ENCODE assay signal across 4 fruit fly cellular contexts in the genomic region with DNA sequence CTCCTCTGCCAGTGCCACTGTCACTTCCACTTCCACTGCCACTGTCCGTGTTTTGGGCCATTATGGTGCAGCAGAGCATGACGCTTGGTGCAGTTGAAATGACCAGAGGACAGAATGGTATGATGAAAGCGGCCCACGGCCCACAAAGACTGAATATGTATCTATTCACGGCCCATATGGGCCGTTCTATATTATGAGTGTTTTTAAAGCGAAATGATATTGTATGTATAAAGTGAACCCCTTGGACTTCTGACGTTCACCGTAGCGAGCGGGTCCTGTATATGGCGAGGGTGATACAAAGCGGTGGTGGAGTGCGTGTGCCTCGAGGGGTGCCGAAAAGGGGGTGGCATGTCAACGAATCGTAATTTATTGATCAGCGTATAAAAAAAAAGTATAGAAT.
A peak's percentile ranks its signal among the peaks of the same experiment; 100 is the strongest.
TF ChIP-seq lines count a peak whose summit lies in the region.

No protein-coding gene starts in this region.

- no peak for TF ChIP-seq CTCF in whole organism, embryonic (GFP tag; optimal IDR thresholded peaks at IDR 0.05; lab: Kevin White, UChicago)

TF ChIP-seq in whole organism, embryonic, 481 proteins besides CTCF, POLR2A, EP300 and RAD21 (continues in another document):
- TF ChIP-seq fd3F (GFP tag; optimal IDR thresholded peaks at IDR 0.05; lab: Kevin White, UChicago) (no peak), tio (GFP tag; optimal IDR thresholded peaks at IDR 0.05; lab: Kevin White, UChicago) (peak; percentile 0), CG7928 (GFP tag; optimal IDR thresholded peaks at IDR 0.05; lab: Kevin White, UChicago) (no peak), CG10366 (GFP tag; IDR thresholded peaks at IDR 0.05; lab: Robert Waterston, UW) (peak; percentile 23; the same call in 1 of the 2 replicates), jing (GFP tag; optimal IDR thresholded peaks at IDR 0.05; lab: Kevin White, UChicago) (no peak), fd96Cb (tag; optimal IDR thresholded peaks at IDR 0.05; lab: Kevin White, UChicago) (no peak), CG10267 (tag; optimal IDR thresholded peaks at IDR 0.05; lab: Kevin White, UChicago) (no peak), gcm2 (GFP tag; optimal IDR thresholded peaks at IDR 0.05; lab: Kevin White, UChicago) (no peak), ind (GFP tag; optimal IDR thresholded peaks at IDR 0.05; lab: Kevin White, UChicago) (no peak), zf30C (GFP tag; optimal IDR thresholded peaks at IDR 0.05; lab: Kevin White, UChicago) (no peak), CG13287 (GFP tag; IDR thresholded peaks at IDR 0.05; lab: Robert Waterston, UW; ENCODE audit: partially characterized antibody) (no peak), ara (GFP tag; IDR thresholded peaks at IDR 0.05; lab: Robert Waterston, UW) (no peak), stwl (tag; optimal IDR thresholded peaks at IDR 0.05; lab: Kevin White, UChicago) (no peak), fd64A (GFP tag; optimal IDR thresholded peaks at IDR 0.05; lab: Kevin White, UChicago) (no peak), CG8765 (GFP tag; IDR thresholded peaks at IDR 0.05; lab: Robert Waterston, UW) (no peak), Max (GFP tag; optimal IDR thresholded peaks at IDR 0.05; lab: Kevin White, UChicago) (no peak), CG30431 (GFP tag; optimal IDR thresholded peaks at IDR 0.05; lab: Kevin White, UChicago) (no peak), sd (tag; optimal IDR thresholded peaks at IDR 0.05; lab: Kevin White, UChicago) (no peak), CG2712 (tag; optimal IDR thresholded peaks at IDR 0.05; lab: Kevin White, UChicago) (no peak), cwo (GFP tag; optimal IDR thresholded peaks at IDR 0.05; lab: Kevin White, UChicago) (peak; percentile 13), CG1832 (GFP tag; optimal IDR thresholded peaks at IDR 0.05; lab: Kevin White, UChicago) (no peak), crol (GFP tag; IDR thresholded peaks at IDR 0.05; lab: Robert Waterston, UW) (no peak)

TF ChIP-seq in whole organism, prepupa, 60 proteins besides CTCF, POLR2A, EP300 and RAD21:
- TF ChIP-seq vri (GFP tag; optimal IDR thresholded peaks at IDR 0.05; lab: Kevin White, UChicago) (no peak), esn (GFP tag; optimal IDR thresholded peaks at IDR 0.05; lab: Kevin White, UChicago) (peak; percentile 2), pdm3 (GFP tag; optimal IDR thresholded peaks at IDR 0.05; lab: Kevin White, UChicago) (peak; percentile 3), lz (GFP tag; optimal IDR thresholded peaks at IDR 0.05; lab: Kevin White, UChicago) (no peak), Sox14 (GFP tag; optimal IDR thresholded peaks at IDR 0.05; lab: Kevin White, UChicago) (peak; percentile 8), Hr4 (GFP tag; optimal IDR thresholded peaks at IDR 0.05; lab: Kevin White, UChicago) (no peak), acj6 (GFP tag; optimal IDR thresholded peaks at IDR 0.05; lab: Kevin White, UChicago) (peak; percentile 0), Eip78C (GFP tag; lab: Kevin White, UChicago) (peak; percentile 52), CG6792 (GFP tag; optimal IDR thresholded peaks at IDR 0.05; lab: Kevin White, UChicago) (no peak), Hr39 (GFP tag; optimal IDR thresholded peaks at IDR 0.05; lab: Kevin White, UChicago) (peak; percentile 26), CG8632 (GFP tag; optimal IDR thresholded peaks at IDR 0.05; lab: Kevin White, UChicago) (no peak), Met (GFP tag; optimal IDR thresholded peaks at IDR 0.05; lab: Kevin White, UChicago) (peak; percentile 12), CG10631 (GFP tag; optimal IDR thresholded peaks at IDR 0.05; lab: Kevin White, UChicago) (no peak), CG4318 (GFP tag; optimal IDR thresholded peaks at IDR 0.05; lab: Kevin White, UChicago) (no peak), topi (GFP tag; optimal IDR thresholded peaks at IDR 0.05; lab: Kevin White, UChicago) (no peak), CG6276 (GFP tag; optimal IDR thresholded peaks at IDR 0.05; lab: Kevin White, UChicago) (no peak), ss (GFP tag; optimal IDR thresholded peaks at IDR 0.05; lab: Kevin White, UChicago) (peak in 1 of 2 experiments; percentile 14), svp (GFP tag; lab: Kevin White, UChicago) (peak; percentile 56), eg (GFP tag; IDR thresholded peaks at IDR 0.05; lab: Robert Waterston, UW) (0 out of 3 replicates have a peak, but pooled peaks have one; percentile 28)

TF ChIP-seq in whole organism, pupa, 21 proteins besides CTCF, POLR2A, EP300 and RAD21:
- TF ChIP-seq D1 (tag; optimal IDR thresholded peaks at IDR 0.05; lab: Kevin White, UChicago) (no peak), Ets98B (GFP tag; IDR thresholded peaks at IDR 0.05; lab: Robert Waterston, UW) (no peak), CG12605 (GFP tag; IDR thresholded peaks at IDR 0.05; lab: Robert Waterston, UW) (no peak), CG32121 (GFP tag; IDR thresholded peaks at IDR 0.05; lab: Robert Waterston, UW) (0 out of 2 replicates have a peak, but pooled peaks have one; percentile 47), CG17806 (tag; optimal IDR thresholded peaks at IDR 0.05; lab: Kevin White, UChicago) (no peak), CG4496 (GFP tag; IDR thresholded peaks at IDR 0.05; lab: Robert Waterston, UW) (0 out of 3 replicates have a peak, but pooled peaks have one; percentile 35), Pif1B (GFP tag; optimal IDR thresholded peaks at IDR 0.05; lab: Kevin White, UChicago) (no peak), CG8159 (tag; optimal IDR thresholded peaks at IDR 0.05; lab: Kevin White, UChicago) (no peak), CG14655 (GFP tag; optimal IDR thresholded peaks at IDR 0.05; lab: Kevin White, UChicago) (no peak), Pif1A (GFP tag; optimal IDR thresholded peaks at IDR 0.05; lab: Kevin White, UChicago) (no peak), CG34367 (tag; optimal IDR thresholded peaks at IDR 0.05; lab: Kevin White, UChicago) (no peak), CG13204 (GFP tag; optimal IDR thresholded peaks at IDR 0.05; lab: Kevin White, UChicago) (no peak), CG10348 (GFP tag; IDR thresholded peaks at IDR 0.05; lab: Robert Waterston, UW) (no peak), rn (GFP tag; IDR thresholded peaks at IDR 0.05; lab: Robert Waterston, UW) (no peak), CG9948 (tag; optimal IDR thresholded peaks at IDR 0.05; lab: Kevin White, UChicago) (no peak)

TF ChIP-seq in whole organism, wandering third instar larva, 38 proteins besides CTCF, POLR2A, EP300 and RAD21:
- peak in 1 of 2 experiments; percentile 48 for TF ChIP-seq foxo (GFP tag; optimal IDR thresholded peaks at IDR 0.05; lab: Kevin White, UChicago)
- TF ChIP-seq woc (GFP tag; optimal IDR thresholded peaks at IDR 0.05; lab: Kevin White, UChicago) = peak; percentile 7
- peak; percentile 10 for TF ChIP-seq OdsH (GFP tag; optimal IDR thresholded peaks at IDR 0.05; lab: Kevin White, UChicago)
- TF ChIP-seq Sp1 (GFP tag; optimal IDR thresholded peaks at IDR 0.05; lab: Kevin White, UChicago) = no peak
- no peak for TF ChIP-seq Abd-B (GFP tag; optimal IDR thresholded peaks at IDR 0.05; lab: Kevin White, UChicago)
- TF ChIP-seq Myc (optimal IDR thresholded peaks at IDR 0.05; lab: Kevin White, UChicago) = no peak
- no peak for TF ChIP-seq dl (GFP tag; optimal IDR thresholded peaks at IDR 0.05; lab: Kevin White, UChicago; ENCODE audit: insufficient read depth in 1 of 2, partially characterized antibody in 2 of 2)
- TF ChIP-seq h (GFP tag; optimal IDR thresholded peaks at IDR 0.05; lab: Kevin White, UChicago) = peak; percentile 56
- peak; percentile 26 for TF ChIP-seq psq (GFP tag; optimal IDR thresholded peaks at IDR 0.05; lab: Kevin White, UChicago)
- peak; percentile 47 for TF ChIP-seq ey (GFP tag; optimal IDR thresholded peaks at IDR 0.05; lab: Kevin White, UChicago)
- no peak for TF ChIP-seq N (GFP tag; optimal IDR thresholded peaks at IDR 0.05; lab: Kevin White, UChicago)
- TF ChIP-seq dmrt93B (GFP tag; optimal IDR thresholded peaks at IDR 0.05; lab: Kevin White, UChicago) = no peak
- TF ChIP-seq CrebA (GFP tag; optimal IDR thresholded peaks at IDR 0.05; lab: Kevin White, UChicago; ENCODE audit: borderline replicate concordance) = no peak
- TF ChIP-seq sv (GFP tag; optimal IDR thresholded peaks at IDR 0.05; lab: Kevin White, UChicago) = no peak
- TF ChIP-seq rgr (GFP tag; optimal IDR thresholded peaks at IDR 0.05; lab: Kevin White, UChicago) = peak; percentile 37
- TF ChIP-seq usp (GFP tag; optimal IDR thresholded peaks at IDR 0.05; lab: Kevin White, UChicago) = no peak
- TF ChIP-seq brk (GFP tag; optimal IDR thresholded peaks at IDR 0.05; lab: Kevin White, UChicago) = no peak
- TF ChIP-seq GATAd (GFP tag; optimal IDR thresholded peaks at IDR 0.05; lab: Kevin White, UChicago) = no peak
- no peak for TF ChIP-seq tai (GFP tag; optimal IDR thresholded peaks at IDR 0.05; lab: Kevin White, UChicago)
- TF ChIP-seq jim (GFP tag; optimal IDR thresholded peaks at IDR 0.05; lab: Kevin White, UChicago) = no peak
- TF ChIP-seq pan (optimal IDR thresholded peaks at IDR 0.05; lab: Kevin White, UChicago) = no peak
- no peak for TF ChIP-seq Vsx2 (GFP tag; optimal IDR thresholded peaks at IDR 0.05; lab: Kevin White, UChicago; ENCODE audit: partially characterized antibody)
- no peak for TF ChIP-seq Hr78 (GFP tag; optimal IDR thresholded peaks at IDR 0.05; lab: Kevin White, UChicago)
- no peak for TF ChIP-seq CG32264 (GFP tag; optimal IDR thresholded peaks at IDR 0.05; lab: Kevin White, UChicago)
- TF ChIP-seq br (GFP tag; optimal IDR thresholded peaks at IDR 0.05; lab: Kevin White, UChicago) = peak; percentile 33
- no peak for TF ChIP-seq Jra (GFP tag; optimal IDR thresholded peaks at IDR 0.05; lab: Kevin White, UChicago)
- TF ChIP-seq Dif (GFP tag; optimal IDR thresholded peaks at IDR 0.05; lab: Kevin White, UChicago; ENCODE audit: partially characterized antibody) = no peak
- no peak for TF ChIP-seq Hr83 (GFP tag; optimal IDR thresholded peaks at IDR 0.05; lab: Kevin White, UChicago; ENCODE audit: poor library complexity, severe bottlenecking)
- no peak for TF ChIP-seq Mio (GFP tag; optimal IDR thresholded peaks at IDR 0.05; lab: Kevin White, UChicago)
- TF ChIP-seq HLH106 (tag; optimal IDR thresholded peaks at IDR 0.05; lab: Kevin White, UChicago) = peak; percentile 25
- no peak for TF ChIP-seq sage (GFP tag; optimal IDR thresholded peaks at IDR 0.05; lab: Kevin White, UChicago)
- peak; percentile 35 for TF ChIP-seq fru (GFP tag; optimal IDR thresholded peaks at IDR 0.05; lab: Kevin White, UChicago)
- TF ChIP-seq CG9705 (GFP tag; optimal IDR thresholded peaks at IDR 0.05; lab: Kevin White, UChicago) = no peak
- TF ChIP-seq Hnf4 (GFP tag; optimal IDR thresholded peaks at IDR 0.05; lab: Kevin White, UChicago) = no peak
- no peak for TF ChIP-seq Rel (GFP tag; optimal IDR thresholded peaks at IDR 0.05; lab: Kevin White, UChicago)
- no peak for TF ChIP-seq Rel (tag; optimal IDR thresholded peaks at IDR 0.05; lab: Kevin White, UChicago)
- no peak for TF ChIP-seq Dfd (GFP tag; optimal IDR thresholded peaks at IDR 0.05; lab: Kevin White, UChicago)
- no peak for TF ChIP-seq dsf (GFP tag; optimal IDR thresholded peaks at IDR 0.05; lab: Kevin White, UChicago; ENCODE audit: borderline replicate concordance)
- no peak for TF ChIP-seq lola (GFP tag; optimal IDR thresholded peaks at IDR 0.05; lab: Kevin White, UChicago)
TF ChIP-seq in whole organism, wandering third instar larva: peak in this region for 10.

Comparison
In these comparisons a context has a peak if more than half of its experiments do, and no peak if none do; other contexts are left out.
1. Of the 7 proteins assayed by ChIP-seq in both whole organism, embryonic and whole organism, prepupa: peak only in whole organism, embryonic: Gug and Sox102F; only in whole organism, prepupa: Hr39; in both: none; in neither: 4.